Fruit fly (Drosophila melanogaster): ENCODE results near the gene mtSSB.

Gene mtSSB

dm6 chr3R:16205155-16205778 is at the start of gene mtSSB:
TSS of gene mtSSB (minus strand) at chr3R:16205250.
- TF ChIP-seq usp (GFP tag; optimal IDR thresholded peaks at IDR 0.05), result no peak
- TF ChIP-seq pan (optimal IDR thresholded peaks at IDR 0.05), result no peak
- TF ChIP-seq EcR (GFP tag; optimal IDR thresholded peaks at IDR 0.05), result no peak
- no peak for TF ChIP-seq psq (optimal IDR thresholded peaks at IDR 0.05)
- no peak for TF ChIP-seq Dll (optimal IDR thresholded peaks at IDR 0.05)
- TF ChIP-seq CG8478 (optimal IDR thresholded peaks at IDR 0.05), result peak; percentile 5

dm6 chr3R:16253974-16254408 is 48.9 kb upstream of the mtSSB start:
- TF ChIP-seq pan (optimal IDR thresholded peaks at IDR 0.05), result no peak
- TF ChIP-seq Dll (optimal IDR thresholded peaks at IDR 0.05), result no peak
- TF ChIP-seq CG8478 (optimal IDR thresholded peaks at IDR 0.05), result no peak
- TF ChIP-seq psq (optimal IDR thresholded peaks at IDR 0.05), result no peak
- TF ChIP-seq EcR (GFP tag; optimal IDR thresholded peaks at IDR 0.05), result no peak
- no peak for TF ChIP-seq usp (GFP tag; optimal IDR thresholded peaks at IDR 0.05)

- TF ChIP-seq EcR (GFP tag; optimal IDR thresholded peaks at IDR 0.05) (no peak), pan (optimal IDR thresholded peaks at IDR 0.05) (no peak), usp (GFP tag; optimal IDR thresholded peaks at IDR 0.05) (no peak), Dll (optimal IDR thresholded peaks at IDR 0.05) (no peak), psq (optimal IDR thresholded peaks at IDR 0.05) (no peak), CG8478 (optimal IDR thresholded peaks at IDR 0.05) (no peak)
Measured at dm6 chr3R:16253427-16253883, 48.4 kb upstream of the mtSSB start.

- TF ChIP-seq pan (optimal IDR thresholded peaks at IDR 0.05) (no peak), EcR (GFP tag; optimal IDR thresholded peaks at IDR 0.05) (no peak), CG8478 (optimal IDR thresholded peaks at IDR 0.05) (no peak), Dll (optimal IDR thresholded peaks at IDR 0.05) (no peak), psq (optimal IDR thresholded peaks at IDR 0.05) (no peak), usp (GFP tag; optimal IDR thresholded peaks at IDR 0.05) (no peak)
Measured at dm6 chr3R:16252898-16253412, 47.9 kb upstream of the mtSSB start.

dm6 chr3R:16251926-16252287 is 46.9 kb upstream of the mtSSB start:
- no peak for TF ChIP-seq psq (optimal IDR thresholded peaks at IDR 0.05)
- TF ChIP-seq CG8478 (optimal IDR thresholded peaks at IDR 0.05), result no peak
- no peak for TF ChIP-seq EcR (GFP tag; optimal IDR thresholded peaks at IDR 0.05)
- peak; percentile 25 for TF ChIP-seq Dll (optimal IDR thresholded peaks at IDR 0.05)
- no peak for TF ChIP-seq pan (optimal IDR thresholded peaks at IDR 0.05)
- no peak for TF ChIP-seq usp (GFP tag; optimal IDR thresholded peaks at IDR 0.05)

dm6 chr3R:16251270-16251925 is 46.3 kb upstream of the mtSSB start:
- TF ChIP-seq usp (GFP tag; optimal IDR thresholded peaks at IDR 0.05) (no peak), CG8478 (optimal IDR thresholded peaks at IDR 0.05) (no peak), Dll (optimal IDR thresholded peaks at IDR 0.05) (no peak)

dm6 chr3R:16249829-16250814 is 45.1 kb upstream of the mtSSB start:
- TF ChIP-seq Dll (optimal IDR thresholded peaks at IDR 0.05), result peak; percentile 1
- no peak for TF ChIP-seq usp (GFP tag; optimal IDR thresholded peaks at IDR 0.05)
- TF ChIP-seq psq (optimal IDR thresholded peaks at IDR 0.05), result no peak
- TF ChIP-seq CG8478 (optimal IDR thresholded peaks at IDR 0.05), result no peak
- TF ChIP-seq EcR (GFP tag; optimal IDR thresholded peaks at IDR 0.05), result peak in 1 of 2 experiments; percentile 79
- TF ChIP-seq pan (optimal IDR thresholded peaks at IDR 0.05), result peak; percentile 62

dm6 chr3R:16249510-16249828 is 44.4 kb upstream of the mtSSB start:
- TF ChIP-seq Dll (optimal IDR thresholded peaks at IDR 0.05) (no peak), usp (GFP tag; optimal IDR thresholded peaks at IDR 0.05) (no peak), EcR (GFP tag; optimal IDR thresholded peaks at IDR 0.05) (no peak), psq (optimal IDR thresholded peaks at IDR 0.05) (no peak), pan (optimal IDR thresholded peaks at IDR 0.05) (no peak), CG8478 (optimal IDR thresholded peaks at IDR 0.05) (no peak)

dm6 chr3R:16248500-16249025 is 43.5 kb upstream of the mtSSB start:
- TF ChIP-seq usp (GFP tag; optimal IDR thresholded peaks at IDR 0.05), result no peak
- TF ChIP-seq psq (optimal IDR thresholded peaks at IDR 0.05), result no peak
- TF ChIP-seq CG8478 (optimal IDR thresholded peaks at IDR 0.05), result no peak
- no peak for TF ChIP-seq pan (optimal IDR thresholded peaks at IDR 0.05)
- TF ChIP-seq Dll (optimal IDR thresholded peaks at IDR 0.05), result no peak
- no peak for TF ChIP-seq EcR (GFP tag; optimal IDR thresholded peaks at IDR 0.05)

- no peak for TF ChIP-seq EcR (GFP tag; optimal IDR thresholded peaks at IDR 0.05)
- no peak for TF ChIP-seq pan (optimal IDR thresholded peaks at IDR 0.05)
- TF ChIP-seq psq (optimal IDR thresholded peaks at IDR 0.05), result no peak
- no peak for TF ChIP-seq Dll (optimal IDR thresholded peaks at IDR 0.05)
- TF ChIP-seq CG8478 (optimal IDR thresholded peaks at IDR 0.05), result no peak
- no peak for TF ChIP-seq usp (GFP tag; optimal IDR thresholded peaks at IDR 0.05)
Measured at dm6 chr3R:16247609-16248499, 42.8 kb upstream of the mtSSB start.

All from whole organism.